Worm (Caenorhabditis elegans) whole organism, young adult: ENCODE data around the gene F52F10.2.

ENCODE experiments used
- B0019.2 ChIP-seq: fragments of 200-800 bp; sonication (Bioruptor generic); conservative IDR thresholded peaks from 2 replicates; pipeline ENCODE4 v1.3.6; 2022; ENCODE audit warnings: missing genetic modification reagents, missing genetic modification characterization, missing compliant biosample characterization
- B0035.1 ChIP-seq: sonication (generic microtip); optimal IDR thresholded peaks from 2 replicates; lab custom pipeline; 2016; ENCODE audit warnings: missing genetic modification characterization, mild to moderate bottlenecking, missing compliant biosample characterization, missing genotype, missing genetic modification reagents
- C17E4.6 ChIP-seq: fragments of 200-800 bp; sonication (Bioruptor generic); IDR thresholded peaks from 2 replicates; pipeline ENCODE4 v1.3.6; 2022; ENCODE audit warnings: missing genetic modification reagents, missing genetic modification characterization, missing compliant biosample characterization
- D2030.7 ChIP-seq: fragments of 200-800 bp; sonication (Bioruptor generic); IDR thresholded peaks from 2 replicates; pipeline ENCODE4 v1.3.6; 2022; ENCODE audit warnings: missing genetic modification reagents, missing genetic modification characterization, missing compliant biosample characterization
- F37B4.10 ChIP-seq: fragments of 200-800 bp; sonication (Bioruptor generic); IDR thresholded peaks from 2 replicates; pipeline ENCODE4 v1.3.6; 2022; ENCODE audit warnings: missing genetic modification characterization, missing compliant biosample characterization
- F39B2.1 ChIP-seq: fragments of 200-800 bp; sonication (Bioruptor generic); IDR thresholded peaks from 2 replicates; pipeline ENCODE4 v1.3.6; 2022; ENCODE audit warnings: missing genetic modification reagents, missing genetic modification characterization, missing compliant biosample characterization
- F55B11.4 ChIP-seq: sonication (generic microtip); optimal IDR thresholded peaks from 2 replicates; lab custom pipeline; 2016; ENCODE audit warnings: missing compliant biosample characterization, missing genetic modification characterization, borderline replicate concordance; ENCODE audit not compliant: insufficient read depth
- K11D2.4 ChIP-seq: fragments of 200-800 bp; sonication (Bioruptor generic); IDR thresholded peaks from 2 replicates; pipeline ENCODE4 v1.3.6; 2022; ENCODE audit warnings: missing genetic modification reagents, missing genetic modification characterization, missing compliant biosample characterization
- T07F8.4 ChIP-seq: sonication (generic microtip); optimal IDR thresholded peaks from 2 replicates; lab custom pipeline; 2016; ENCODE audit warnings: mild to moderate bottlenecking, missing genetic modification characterization, moderate library complexity, missing compliant biosample characterization
- T26A5.8 ChIP-seq: sonication (generic microtip); optimal IDR thresholded peaks from 2 replicates; lab custom pipeline; 2016; ENCODE audit warnings: missing genetic modification characterization, missing compliant biosample characterization
- Y53G8AR.9 ChIP-seq: fragments of 200-800 bp; sonication (Bioruptor generic); conservative IDR thresholded peaks from 2 replicates; pipeline ENCODE4 v1.3.6; 2022; ENCODE audit warnings: missing genetic modification reagents, missing genetic modification characterization, missing compliant biosample characterization
- ZK185.1 ChIP-seq: sonication (generic microtip); optimal IDR thresholded peaks from 2 replicates; lab custom pipeline; 2016; ENCODE audit warnings: mild to moderate bottlenecking, missing genetic modification characterization, missing compliant biosample characterization; ENCODE audit not compliant: poor library complexity, severe bottlenecking
- akir-1 ChIP-seq: fragments of 200-800 bp; sonication (Bioruptor generic); optimal IDR thresholded peaks from 2 replicates; lab custom pipeline; 2018; ENCODE audit warnings: mild to moderate bottlenecking, missing genetic modification characterization, moderate library complexity, missing compliant biosample characterization
- aptf-2 ChIP-seq: fragments of 200-800 bp; sonication (Bioruptor generic); conservative IDR thresholded peaks from 2 replicates; pipeline ENCODE4 v1.3.6; 2022; ENCODE audit warnings: missing genetic modification reagents, missing genetic modification characterization, missing compliant biosample characterization
- atf-7 ChIP-seq: sonication (generic microtip); optimal IDR thresholded peaks from 2 replicates; lab custom pipeline; 2017; ENCODE audit warnings: mild to moderate bottlenecking, missing genetic modification characterization, missing compliant biosample characterization
- athp-1 ChIP-seq: sonication (generic microtip); optimal IDR thresholded peaks from 2 replicates; lab custom pipeline; 2017; ENCODE audit warnings: mild to moderate bottlenecking, missing genetic modification characterization, missing compliant biosample characterization
- attf-5 ChIP-seq: fragments of 200-800 bp; sonication (Bioruptor generic); optimal IDR thresholded peaks from 2 replicates; lab custom pipeline; 2018; ENCODE audit warnings: mild to moderate bottlenecking, missing genetic modification characterization, missing compliant biosample characterization
- ceh-27 ChIP-seq: fragments of 200-800 bp; sonication (Bioruptor generic); optimal IDR thresholded peaks from 2 replicates; lab custom pipeline; 2018; ENCODE audit warnings: mild to moderate bottlenecking, missing genetic modification characterization, moderate library complexity, missing compliant biosample characterization
- ceh-58 ChIP-seq: fragments of 200-800 bp; sonication (Bioruptor generic); IDR thresholded peaks from 2 replicates; pipeline ENCODE4 v1.3.6; 2022; ENCODE audit warnings: missing genetic modification characterization, missing compliant biosample characterization
- die-1 ChIP-seq: sonication (generic microtip); optimal IDR thresholded peaks from 2 replicates; lab custom pipeline; 2016; ENCODE audit warnings: missing genotype, mild to moderate bottlenecking, missing genetic modification characterization, missing compliant biosample characterization
- egrh-3 ChIP-seq: fragments of 200-800 bp; sonication (Bioruptor generic); IDR thresholded peaks from 2 replicates; pipeline ENCODE4 v1.3.6; 2022; ENCODE audit warnings: missing genetic modification reagents, missing genetic modification characterization, missing compliant biosample characterization
- fkh-3 ChIP-seq: sonication (generic microtip); optimal IDR thresholded peaks from 2 replicates; lab custom pipeline; 2016; ENCODE audit warnings: mild to moderate bottlenecking, missing genetic modification characterization, missing compliant biosample characterization
- hlh-26 ChIP-seq: fragments of 200-800 bp; sonication (Bioruptor generic); conservative IDR thresholded peaks from 2 replicates; pipeline ENCODE4 v1.3.6; 2022; ENCODE audit warnings: missing genetic modification reagents, missing genetic modification characterization, missing compliant biosample characterization
- let-526 ChIP-seq: fragments of 200-800 bp; sonication (Bioruptor generic); IDR thresholded peaks from 2 replicates; pipeline ENCODE4 v1.3.6; 2022; ENCODE audit warnings: missing genetic modification reagents, missing genetic modification characterization, missing compliant biosample characterization
- lin-26 ChIP-seq: fragments of 200-800 bp; sonication (Bioruptor generic); IDR thresholded peaks from 2 replicates; pipeline ENCODE4 v1.3.6; 2022; ENCODE audit warnings: missing genetic modification reagents, missing genetic modification characterization, missing compliant biosample characterization
- lsy-27 ChIP-seq: sonication (generic microtip); optimal IDR thresholded peaks from 2 replicates; lab custom pipeline; 2017; ENCODE audit warnings: missing genetic modification characterization, mild to moderate bottlenecking, missing compliant biosample characterization, antibody characterized with exemption, missing genotype, borderline replicate concordance; ENCODE audit not compliant: insufficient read depth
- madf-6 ChIP-seq: fragments of 200-800 bp; sonication (Bioruptor generic); IDR thresholded peaks from 2 replicates; pipeline ENCODE4 v1.3.6; 2022; ENCODE audit warnings: missing genetic modification reagents, missing genetic modification characterization, missing compliant biosample characterization
- nfya-1 ChIP-seq: sonication (generic microtip); optimal IDR thresholded peaks from 2 replicates; lab custom pipeline; 2017; ENCODE audit warnings: antibody characterized with exemption, missing compliant biosample characterization, missing genetic modification characterization, borderline replicate concordance; ENCODE audit not compliant: insufficient read depth
- nfyb-1 ChIP-seq: fragments of 200-800 bp; sonication (Bioruptor generic); IDR thresholded peaks from 2 replicates; pipeline ENCODE4 v1.3.6; 2022; ENCODE audit warnings: missing genetic modification reagents, missing genetic modification characterization, missing compliant biosample characterization
- rcor-1 ChIP-seq: fragments of 200-800 bp; sonication (Bioruptor generic); IDR thresholded peaks from 2 replicates; pipeline ENCODE4 v1.3.6; 2022; ENCODE audit warnings: missing genetic modification reagents, missing genetic modification characterization, missing compliant biosample characterization
- snpc-4 ChIP-seq, 5 experiments: fragments of 150-350 bp in 1 of 5; sonication (generic microtip) in 4 of 5; optimal IDR thresholded peaks; 2 replicates each; lab custom pipeline; 2014 to 2018; ENCODE audit warnings: missing genetic modification characterization in 5 of 5, missing biosample characterization in 3 of 5, antibody characterized with exemption in 2 of 5, mild to moderate bottlenecking in 2 of 5, missing compliant biosample characterization in 2 of 5, missing genotype in 2 of 5, moderate library complexity in 2 of 5, missing genetic modification reagents in 1 of 5
- tbp1 ChIP-seq: fragments of 200-800 bp; sonication (Bioruptor generic); optimal IDR thresholded peaks from 2 replicates; lab custom pipeline; 2018; ENCODE audit warnings: mild to moderate bottlenecking, missing genetic modification characterization, missing compliant biosample characterization
- xnd-1 ChIP-seq: sonication (generic microtip); optimal IDR thresholded peaks from 2 replicates; lab custom pipeline; 2016; ENCODE audit warnings: missing genotype, missing genetic modification reagents, missing genetic modification characterization, missing compliant biosample characterization
- zim-3 ChIP-seq: sonication (generic microtip); optimal IDR thresholded peaks from 2 replicates; lab custom pipeline; 2017; ENCODE audit warnings: mild to moderate bottlenecking, missing genetic modification characterization, moderate library complexity, missing compliant biosample characterization

The F52F10.2 gene

ce11 chrV:1570679-1571078, 22.7 kb downstream of the F52F10.2 start:
- TF ChIP-seq athp-1 (tag; lab: Kevin White, UChicago) = no peak
- TF ChIP-seq nfyb-1 = no peak
- TF ChIP-seq T07F8.4 (tag; lab: Kevin White, UChicago) = no peak
- no peak for TF ChIP-seq attf-5 (GFP tag; lab: Kevin White, UChicago)
- TF ChIP-seq D2030.7 = no peak
- TF ChIP-seq madf-6 (GFP tag; lab: Robert Waterston, UW) = no peak
- no peak for TF ChIP-seq ZK185.1
- TF ChIP-seq F55B11.4 = no peak
- no peak for TF ChIP-seq lin-26
- TF ChIP-seq F39B2.1 (GFP tag; lab: Robert Waterston, UW) = no peak
- no peak for TF ChIP-seq T26A5.8 (tag; lab: Kevin White, UChicago)
- no peak for TF ChIP-seq hlh-26 (GFP tag; lab: Robert Waterston, UW)
- no peak for TF ChIP-seq egrh-3 (GFP tag; lab: Robert Waterston, UW)
- no peak for TF ChIP-seq F37B4.10 (GFP tag; lab: Robert Waterston, UW)
- TF ChIP-seq atf-7 (tag; lab: Kevin White, UChicago) = no peak
- TF ChIP-seq die-1 (tag; lab: Kevin White, UChicago) = no peak
- TF ChIP-seq B0019.2 (GFP tag; lab: Robert Waterston, UW) = no peak
- TF ChIP-seq C17E4.6 (GFP tag; lab: Robert Waterston, UW) = no peak
- no peak for TF ChIP-seq snpc-4 (GFP tag; optimal IDR thresholded peaks at IDR 0.05; lab: Kevin White, UChicago)
- no peak for TF ChIP-seq snpc-4 (tag; optimal IDR thresholded peaks at IDR 0.05; lab: Kevin White, UChicago)
- no peak for TF ChIP-seq rcor-1 (GFP tag; lab: Robert Waterston, UW)
- TF ChIP-seq, all 124 proteins: peak for 0

ce11 chrV:1572585-1572984, 24.6 kb downstream of the F52F10.2 start:
- TF ChIP-seq rcor-1 (GFP tag; lab: Robert Waterston, UW) (no peak), fkh-3 (tag; lab: Kevin White, UChicago) (no peak), zim-3 (tag; lab: Kevin White, UChicago) (no peak)

ce11 chrV:1574599-1574998, 26.7 kb downstream of the F52F10.2 start:
- TF ChIP-seq let-526 (GFP tag; lab: Robert Waterston, UW) = no peak
- no peak for TF ChIP-seq akir-1
- no peak for TF ChIP-seq B0019.2 (GFP tag; lab: Robert Waterston, UW)
- no peak for TF ChIP-seq Y53G8AR.9 (GFP tag; lab: Robert Waterston, UW)
- TF ChIP-seq nfya-1 (tag; lab: Kevin White, UChicago) = no peak
- TF ChIP-seq hlh-26 (GFP tag; lab: Robert Waterston, UW) = no peak
- no peak for TF ChIP-seq K11D2.4 (GFP tag; lab: Robert Waterston, UW)
- no peak for TF ChIP-seq xnd-1 (tag; lab: Kevin White, UChicago)
- TF ChIP-seq tbp1 (GFP tag; lab: Kevin White, UChicago) = no peak
- no peak for TF ChIP-seq aptf-2 (GFP tag; lab: Robert Waterston, UW)
- TF ChIP-seq ceh-27 (GFP tag; lab: Kevin White, UChicago) = no peak
- TF ChIP-seq B0035.1 (tag; lab: Kevin White, UChicago) = no peak
- no peak for TF ChIP-seq lsy-27 (tag; lab: Kevin White, UChicago)
- TF ChIP-seq ceh-58 (GFP tag; lab: Robert Waterston, UW) = no peak
